Fruit fly (Drosophila melanogaster) whole organism, embryonic: ENCODE results near the gene CG11294.
A peak's percentile ranks its signal among the peaks of the same experiment; 100 is the strongest.

Experiments used
- Aef1 ChIP-seq: fragments of 200-800 bp; sonication (Bioruptor generic); IDR thresholded peaks from 3 replicates; pipeline ENCODE4 v1.3.6; 2022; ENCODE audit warnings: missing biosample characterization, missing genetic modification characterization
- CG10274 ChIP-seq: fragments of 200-800 bp; sonication (Bioruptor generic); optimal IDR thresholded peaks from 3 replicates; lab custom pipeline; 2017; ENCODE audit warnings: missing biosample characterization, mild to moderate bottlenecking, missing genetic modification characterization
- CG10462 ChIP-seq: fragments of 200-800 bp; sonication (Bioruptor generic); optimal IDR thresholded peaks from 2 replicates; lab custom pipeline; 2016; ENCODE audit warnings: missing biosample characterization, missing genetic modification characterization
- CG10959 ChIP-seq: fragments of 200-800 bp; sonication (Bioruptor generic); IDR thresholded peaks from 2 replicates; pipeline ENCODE4 v1.3.6; 2022; ENCODE audit warnings: missing biosample characterization, missing genetic modification characterization
- CG11560 ChIP-seq: fragments of 200-800 bp; sonication (Bioruptor generic); IDR thresholded peaks from 3 replicates; pipeline ENCODE4 v1.3.6; 2022; ENCODE audit warnings: missing biosample characterization, missing genetic modification characterization
- CG11696 ChIP-seq: fragments of 200-800 bp; sonication (Bioruptor generic); IDR thresholded peaks from 2 replicates; pipeline ENCODE4 v1.3.6; 2022; ENCODE audit warnings: missing biosample characterization, missing genetic modification characterization
- CG12659 ChIP-seq: fragments of 200-800 bp; sonication (Bioruptor generic); optimal IDR thresholded peaks from 3 replicates; lab custom pipeline; 2017; ENCODE audit warnings: mild to moderate bottlenecking, missing biosample characterization, missing genetic modification reagents, missing genetic modification characterization
- CG13123 ChIP-seq: fragments of 200-800 bp; sonication (Bioruptor generic); optimal IDR thresholded peaks from 2 replicates; lab custom pipeline; 2016; ENCODE audit warnings: missing biosample characterization, missing genetic modification characterization
- CG14710 ChIP-seq: fragments of 200-800 bp; sonication (Bioruptor generic); optimal IDR thresholded peaks from 3 replicates; lab custom pipeline; 2019; ENCODE audit warnings: missing biosample characterization, mild to moderate bottlenecking, missing genetic modification characterization, moderate library complexity
- CG14965 ChIP-seq: fragments of 200-800 bp; sonication (Bioruptor generic); optimal IDR thresholded peaks from 2 replicates; lab custom pipeline; 2016; ENCODE audit warnings: missing biosample characterization, missing genetic modification characterization, borderline replicate concordance
- CG17829 ChIP-seq: fragments of 200-800 bp; optimal IDR thresholded peaks from 2 replicates; lab custom pipeline; 2019; ENCODE audit warnings: missing biosample characterization, mild to moderate bottlenecking, missing genetic modification characterization, moderate library complexity
- CG18011 ChIP-seq: fragments of 200-800 bp; sonication (Bioruptor generic); optimal IDR thresholded peaks from 2 replicates; lab custom pipeline; 2017; ENCODE audit warnings: missing biosample characterization, missing genetic modification characterization, mild to moderate bottlenecking, moderate library complexity, missing genotype
- CG18764 ChIP-seq: fragments of 200-800 bp; sonication (Bioruptor generic); optimal IDR thresholded peaks from 3 replicates; lab custom pipeline; 2016; ENCODE audit warnings: missing biosample characterization, missing genetic modification characterization
- CG2889 ChIP-seq: fragments of 200-800 bp; sonication (Bioruptor generic); IDR thresholded peaks from 3 replicates; pipeline ENCODE4 v1.3.6; 2022; ENCODE audit warnings: missing biosample characterization, missing genetic modification characterization
- CG3163 ChIP-seq: fragments of 200-800 bp; sonication (Bioruptor generic); optimal IDR thresholded peaks from 3 replicates; lab custom pipeline; 2016; ENCODE audit warnings: missing biosample characterization, missing genetic modification characterization
- CG8924 ChIP-seq: fragments of 200-800 bp; optimal IDR thresholded peaks from 3 replicates; lab custom pipeline; 2019; ENCODE audit warnings: missing biosample characterization, mild to moderate bottlenecking, missing genetic modification characterization, moderate library complexity
- CG9817 ChIP-seq: fragments of 200-800 bp; sonication (Bioruptor generic); optimal IDR thresholded peaks from 2 replicates; lab custom pipeline; 2018; ENCODE audit warnings: missing biosample characterization, mild to moderate bottlenecking, missing genetic modification characterization, moderate library complexity
- Deaf1 ChIP-seq: fragments of 200-800 bp; optimal IDR thresholded peaks from 3 replicates; lab custom pipeline; 2019; ENCODE audit warnings: missing biosample characterization, mild to moderate bottlenecking, missing genetic modification characterization, moderate library complexity
- GATAe ChIP-seq: fragments of 200-800 bp; sonication (Bioruptor generic); conservative IDR thresholded peaks from 2 replicates; pipeline ENCODE4 v1.3.6; 2022; ENCODE audit warnings: missing biosample characterization, missing genetic modification characterization
- Gug ChIP-seq: fragments of 200-800 bp; sonication (Bioruptor generic); IDR thresholded peaks from 4 replicates; pipeline ENCODE4 v1.3.6; 2022; ENCODE audit warnings: missing biosample characterization, missing genetic modification characterization
- H15 ChIP-seq: fragments of 200-800 bp; sonication (Bioruptor generic); IDR thresholded peaks from 3 replicates; pipeline ENCODE4 v1.3.6; 2022; ENCODE audit warnings: missing biosample characterization, missing genetic modification characterization
- HmgZ ChIP-seq: fragments of 200-800 bp; sonication (Bioruptor generic); optimal IDR thresholded peaks from 2 replicates; lab custom pipeline; 2018; ENCODE audit warnings: missing biosample characterization, mild to moderate bottlenecking, missing genetic modification characterization
- Hr51 ChIP-seq, 2 experiments: fragments of 200-800 bp; sonication (Bioruptor generic); optimal IDR thresholded peaks; 2 replicates in 1 of 2; 3 replicates in 1 of 2; lab custom pipeline; 2016 to 2018; ENCODE audit warnings: missing biosample characterization in 2 of 2, missing genetic modification characterization in 2 of 2, mild to moderate bottlenecking in 1 of 2, moderate library complexity in 1 of 2
- Mrtf ChIP-seq: fragments of 200-800 bp; sonication (Bioruptor generic); IDR thresholded peaks from 3 replicates; pipeline ENCODE4 v1.3.6; 2022; ENCODE audit warnings: missing biosample characterization, missing genetic modification characterization
- Myb ChIP-seq: fragments of 200-800 bp; sonication (Bioruptor generic); optimal IDR thresholded peaks from 2 replicates; lab custom pipeline; 2016; ENCODE audit warnings: missing biosample characterization, missing genetic modification characterization
- Nf-YC ChIP-seq: fragments of 200-800 bp; optimal IDR thresholded peaks from 3 replicates; lab custom pipeline; 2019; ENCODE audit warnings: missing biosample characterization, mild to moderate bottlenecking, missing genetic modification characterization, moderate library complexity
- Pdp1 ChIP-seq, 2 experiments: fragments of 200-800 bp; sonication (Bioruptor generic); optimal IDR thresholded peaks; 3 replicates each; lab custom pipeline; 2016; ENCODE audit warnings: missing biosample characterization in 2 of 2, missing genetic modification characterization in 2 of 2, mild to moderate bottlenecking in 1 of 2, moderate library complexity in 1 of 2
- Side ChIP-seq: fragments of 200-800 bp; sonication (Bioruptor generic); optimal IDR thresholded peaks from 2 replicates; lab custom pipeline; 2016; ENCODE audit warnings: missing biosample characterization, missing genetic modification characterization
- Sox100B ChIP-seq: fragments of 200-800 bp; sonication (Bioruptor generic); optimal IDR thresholded peaks from 3 replicates; lab custom pipeline; 2018; ENCODE audit warnings: missing biosample characterization, mild to moderate bottlenecking, missing genetic modification characterization
- Sry-δ ChIP-seq: fragments of 200-800 bp; sonication (Bioruptor generic); optimal IDR thresholded peaks from 2 replicates; lab custom pipeline; 2016; ENCODE audit warnings: missing biosample characterization, missing genetic modification characterization
- amos ChIP-seq: fragments of 200-800 bp; sonication (Bioruptor generic); IDR thresholded peaks from 2 replicates; pipeline ENCODE4 v1.3.6; 2022; ENCODE audit warnings: missing biosample characterization, missing genetic modification characterization; ENCODE audit not compliant: partially characterized antibody
- chif ChIP-seq, 2 experiments: fragments of 200-800 bp; sonication (Bioruptor generic); optimal IDR thresholded peaks; 3 replicates each; lab custom pipeline; 2016; ENCODE audit warnings: missing biosample characterization in 2 of 2, missing genetic modification characterization in 2 of 2
- crp ChIP-seq, 2 experiments: fragments of 200-800 bp; sonication (Bioruptor generic); optimal IDR thresholded peaks; 2 replicates in 1 of 2; 3 replicates in 1 of 2; lab custom pipeline; 2017; ENCODE audit warnings: missing biosample characterization in 2 of 2, missing genetic modification characterization in 2 of 2, mild to moderate bottlenecking in 1 of 2, moderate library complexity in 1 of 2
- dan ChIP-seq: fragments of 200-800 bp; sonication (Bioruptor generic); IDR thresholded peaks from 2 replicates; pipeline ENCODE4 v1.3.6; 2022; ENCODE audit warnings: missing biosample characterization, missing genetic modification characterization
- dati ChIP-seq: fragments of 200-800 bp; sonication (Bioruptor generic); IDR thresholded peaks from 2 replicates; pipeline ENCODE4 v1.3.6; 2022; ENCODE audit warnings: missing biosample characterization, missing genetic modification characterization
- dmrt11E ChIP-seq: fragments of 200-800 bp; sonication (Bioruptor generic); optimal IDR thresholded peaks from 3 replicates; lab custom pipeline; 2018; ENCODE audit warnings: missing biosample characterization, mild to moderate bottlenecking, missing genetic modification characterization, moderate library complexity
- emc ChIP-seq: fragments of 200-800 bp; sonication (Bioruptor generic); optimal IDR thresholded peaks from 2 replicates; lab custom pipeline; 2016; ENCODE audit warnings: missing biosample characterization, missing genetic modification characterization
- fu2 ChIP-seq: fragments of 200-800 bp; sonication (Bioruptor generic); optimal IDR thresholded peaks from 2 replicates; lab custom pipeline; 2016; ENCODE audit warnings: missing biosample characterization, missing genetic modification characterization
- gem ChIP-seq: fragments of 200-800 bp; sonication (Bioruptor generic); optimal IDR thresholded peaks from 2 replicates; lab custom pipeline; 2019; ENCODE audit warnings: missing biosample characterization, mild to moderate bottlenecking, missing genetic modification characterization, moderate library complexity
- gfzf ChIP-seq: fragments of 200-800 bp; sonication (Bioruptor generic); optimal IDR thresholded peaks from 2 replicates; lab custom pipeline; 2016; ENCODE audit warnings: missing biosample characterization, mild to moderate bottlenecking, missing genetic modification characterization, moderate library complexity
- kah ChIP-seq: fragments of 200-800 bp; sonication (Bioruptor generic); optimal IDR thresholded peaks from 2 replicates; lab custom pipeline; 2018; ENCODE audit warnings: missing biosample characterization, mild to moderate bottlenecking, missing genetic modification characterization
- lbe ChIP-seq: fragments of 200-800 bp; sonication (Bioruptor generic); optimal IDR thresholded peaks from 2 replicates; lab custom pipeline; 2016; ENCODE audit warnings: missing biosample characterization, mild to moderate bottlenecking, missing genetic modification characterization
- prd ChIP-seq, 3 experiments: fragments of >200 bp in 2 of 3; fragments of 200-800 bp in 1 of 3; sonication (Bioruptor generic) in 1 of 3; optimal IDR thresholded peaks in 2 of 3; IDR thresholded peaks in 1 of 3; 2 replicates in 2 of 3; 3 replicates in 1 of 3; pipeline versions ENCODE4 v1.3.6 to Lab custom; 2017 to 2022; ENCODE audit warnings: missing biosample characterization in 1 of 3, missing genetic modification characterization in 1 of 3
- sc ChIP-seq, 3 experiments: fragments of >200 bp in 2 of 3; fragments of 200-800 bp in 1 of 3; sonication (Bioruptor generic) in 1 of 3; optimal IDR thresholded peaks; 2 replicates in 2 of 3; 3 replicates in 1 of 3; lab custom pipeline; 2017; ENCODE audit warnings: mild to moderate bottlenecking in 1 of 3, missing biosample characterization in 1 of 3, missing genetic modification characterization in 1 of 3, missing genetic modification reagents in 1 of 3
- sr ChIP-seq: fragments of 200-800 bp; sonication (Bioruptor generic); IDR thresholded peaks from 3 replicates; pipeline ENCODE4 v1.3.6; 2022; ENCODE audit warnings: missing biosample characterization, missing genetic modification characterization
- tap ChIP-seq: fragments of 200-800 bp; optimal IDR thresholded peaks from 3 replicates; lab custom pipeline; 2019; ENCODE audit warnings: missing biosample characterization, mild to moderate bottlenecking, missing genetic modification characterization, moderate library complexity
- tna ChIP-seq: fragments of 200-800 bp; sonication (Bioruptor generic); IDR thresholded peaks from 2 replicates; pipeline ENCODE4 v1.3.6; 2022; ENCODE audit warnings: missing biosample characterization, missing genetic modification characterization; ENCODE audit not compliant: partially characterized antibody
- toy ChIP-seq: fragments of 200-800 bp; sonication (Bioruptor generic); IDR thresholded peaks from 2 replicates; pipeline ENCODE4 v1.3.6; 2022; ENCODE audit warnings: missing biosample characterization, missing genetic modification characterization
- vfl ChIP-seq: fragments of 200-800 bp; sonication (Bioruptor generic); optimal IDR thresholded peaks from 2 replicates; lab custom pipeline; 2016; ENCODE audit warnings: missing biosample characterization, missing genetic modification characterization
- zf30C ChIP-seq: fragments of 200-800 bp; sonication (Bioruptor generic); optimal IDR thresholded peaks from 3 replicates; lab custom pipeline; 2018; ENCODE audit warnings: missing biosample characterization, mild to moderate bottlenecking, missing genetic modification characterization

The CG11294 gene

DNA sequence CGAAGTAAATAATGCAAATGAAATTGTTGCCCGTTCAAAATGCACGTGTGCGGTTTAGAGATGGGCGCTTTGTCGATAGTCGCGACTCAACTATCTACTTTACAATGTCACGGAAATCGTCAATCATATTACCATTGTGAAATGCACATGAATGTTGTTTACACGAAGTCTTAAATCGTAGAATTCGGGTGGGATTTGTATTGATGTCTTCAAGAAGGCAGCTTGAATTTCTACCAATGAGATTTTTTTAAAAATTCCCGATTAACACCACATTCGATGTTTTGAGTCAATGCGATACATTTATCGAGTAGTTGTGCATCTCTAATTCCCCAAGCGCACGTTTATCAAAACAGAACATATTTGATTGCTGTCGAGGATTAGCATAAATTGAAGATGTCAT is 26.8 kb upstream of the CG11294 start, which contains the start of gene CG1789 (continued):
- no peak for TF ChIP-seq CG3163 (GFP tag; lab: Kevin White, UChicago)
- TF ChIP-seq CG10959 (GFP tag; lab: Robert Waterston, UW): no peak
- TF ChIP-seq CG11696 (GFP tag; lab: Robert Waterston, UW): no peak
- peak; percentile 6 for TF ChIP-seq dmrt11E (tag; lab: Kevin White, UChicago)
- peak; percentile 85 for TF ChIP-seq amos (GFP tag; lab: Robert Waterston, UW)
- TF ChIP-seq Pdp1 (GFP tag; optimal IDR thresholded peaks at IDR 0.05; lab: Kevin White, UChicago): peak; percentile 28 to 42
- TF ChIP-seq prd (optimal IDR thresholded peaks at IDR 0.05; lab: Kevin White, UChicago): no peak
- TF ChIP-seq prd (GFP tag; IDR thresholded peaks at IDR 0.05; lab: Robert Waterston, UW): peak; percentile 47
- no peak for TF ChIP-seq H15
- no peak for TF ChIP-seq Aef1 (GFP tag; lab: Robert Waterston, UW)
- TF ChIP-seq vfl: no peak
- no peak for TF ChIP-seq CG18764 (GFP tag; lab: Kevin White, UChicago)
- no peak for TF ChIP-seq CG18011 (GFP tag; lab: Kevin White, UChicago)
- peak; percentile 31 for TF ChIP-seq CG12659 (GFP tag; lab: Kevin White, UChicago)
- no peak for TF ChIP-seq CG10274 (GFP tag; lab: Kevin White, UChicago)
- TF ChIP-seq Side: peak; percentile 53
- peak; percentile 50 for TF ChIP-seq HmgZ (tag; lab: Kevin White, UChicago)
- TF ChIP-seq Mrtf (GFP tag; lab: Robert Waterston, UW): no peak
- peak; percentile 43 for TF ChIP-seq CG14710 (tag; lab: Kevin White, UChicago)
- peak; percentile 38 for TF ChIP-seq Myb (GFP tag; lab: Kevin White, UChicago)
- TF ChIP-seq CG17829 (tag; lab: Kevin White, UChicago): peak; percentile 13
- no peak for TF ChIP-seq lbe
- TF ChIP-seq CG14965 (GFP tag; lab: Kevin White, UChicago): no peak
- no peak for TF ChIP-seq Deaf1 (tag; lab: Kevin White, UChicago)
- no peak for TF ChIP-seq CG9817
- TF ChIP-seq CG13123: peak; percentile 7
- TF ChIP-seq emc (GFP tag; lab: Kevin White, UChicago): no peak
- TF ChIP-seq crp (GFP tag; optimal IDR thresholded peaks at IDR 0.05; lab: Kevin White, UChicago): peak in 1 of 2 experiments; percentile 32
- TF ChIP-seq dati: no peak
- TF ChIP-seq fu2 (GFP tag; lab: Kevin White, UChicago): no peak
- no peak for TF ChIP-seq CG2889
- TF ChIP-seq sc (optimal IDR thresholded peaks at IDR 0.05; lab: Kevin White, UChicago): no peak
- no peak for TF ChIP-seq sc (GFP tag; optimal IDR thresholded peaks at IDR 0.05; lab: Kevin White, UChicago)
- TF ChIP-seq Gug (GFP tag; lab: Robert Waterston, UW): no peak
- TF ChIP-seq GATAe (GFP tag; lab: Robert Waterston, UW): no peak
- TF ChIP-seq zf30C (GFP tag; lab: Kevin White, UChicago): no peak
- TF ChIP-seq gfzf (GFP tag; lab: Kevin White, UChicago): peak; percentile 47
- peak in 1 of 2 experiments; percentile 4 for TF ChIP-seq Hr51 (GFP tag; optimal IDR thresholded peaks at IDR 0.05; lab: Kevin White, UChicago)
- TF ChIP-seq dan: no peak
- no peak for TF ChIP-seq sr
- no peak for TF ChIP-seq CG8924 (tag; lab: Kevin White, UChicago)
- TF ChIP-seq kah (GFP tag; lab: Kevin White, UChicago): no peak
- TF ChIP-seq chif (GFP tag; optimal IDR thresholded peaks at IDR 0.05; lab: Kevin White, UChicago): no peak
- TF ChIP-seq Sry-δ: peak; percentile 96
- no peak for TF ChIP-seq Sox100B (GFP tag; lab: Kevin White, UChicago)
- TF ChIP-seq gem (tag; lab: Kevin White, UChicago): peak; percentile 28
- peak; percentile 75; the same call in 2 of the 3 replicates for TF ChIP-seq CG11560 (tag; lab: Robert Waterston, UW)
- no peak for TF ChIP-seq toy (GFP tag; lab: Robert Waterston, UW)
- TF ChIP-seq tna (GFP tag; lab: Robert Waterston, UW): peak; percentile 67
- no peak for TF ChIP-seq CG10462
- TF ChIP-seq tap (tag; lab: Kevin White, UChicago): no peak
- peak; percentile 28 for TF ChIP-seq Nf-YC
